Worm (Caenorhabditis elegans): Measurements from ENCODE around the gene R12C12.10.

DNA sequence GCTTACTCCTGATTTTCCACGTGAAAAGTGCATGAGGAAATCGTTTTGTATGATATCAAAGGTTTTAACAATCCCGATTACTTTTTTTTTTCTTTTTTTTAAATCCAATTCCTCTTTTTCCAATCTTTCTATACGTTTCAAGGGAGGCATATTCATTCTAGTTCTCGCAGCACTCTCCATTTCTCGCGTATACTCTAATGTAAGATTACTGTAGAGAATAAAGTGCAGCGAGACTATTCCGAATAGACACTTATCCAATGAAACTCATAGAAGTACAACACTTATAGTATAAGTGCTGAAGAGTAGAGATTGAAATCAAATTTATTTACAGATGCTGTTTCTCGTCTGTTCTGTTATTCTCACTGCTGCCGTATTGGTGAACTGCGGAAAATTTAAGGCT, 34.5 kb upstream of the R12C12.10 start, which contains the start of gene H12I13.6:
- TF ChIP-seq flt-1 (GFP tag; IDR thresholded peaks at IDR 0.05) (no peak), ref-1 (GFP tag; conservative IDR thresholded peaks at IDR 0.05) (no peak)

All from whole organism, midembryonic.